Fruit fly (Drosophila melanogaster) whole organism, adult: ENCODE measurements around the gene CG4880.

Experiments
- CG12768 ChIP-seq: fragments of 200-800 bp; sonication (Bioruptor generic); optimal IDR thresholded peaks from 2 replicates; lab custom pipeline; 2017; ENCODE audit warnings: missing biosample characterization, missing genetic modification characterization, mild to moderate bottlenecking, moderate library complexity, missing genetic modification reagents
- CG33017 ChIP-seq: fragments of 200-800 bp; sonication (Bioruptor generic); optimal IDR thresholded peaks from 2 replicates; lab custom pipeline; 2018; ENCODE audit warnings: missing biosample characterization, mild to moderate bottlenecking, missing genetic modification characterization, moderate library complexity
- CG5204 ChIP-seq: fragments of 200-800 bp; sonication (Bioruptor generic); optimal IDR thresholded peaks from 2 replicates; lab custom pipeline; 2016; ENCODE audit warnings: missing biosample characterization, missing genetic modification characterization
- CG7045 ChIP-seq: fragments of 200-800 bp; sonication (Bioruptor generic); optimal IDR thresholded peaks from 2 replicates; lab custom pipeline; 2017; ENCODE audit warnings: missing biosample characterization, mild to moderate bottlenecking, missing genetic modification characterization
- bab1 ChIP-seq: fragments of 200-800 bp; sonication (Bioruptor generic); optimal IDR thresholded peaks from 3 replicates; lab custom pipeline; 2019; ENCODE audit warnings: missing biosample characterization, mild to moderate bottlenecking, missing genetic modification characterization, moderate library complexity
- cnc ChIP-seq, 2 experiments: fragments of >200 bp; optimal IDR thresholded peaks; 2 replicates each; lab custom pipeline; 2017
- kay ChIP-seq: fragments of 200-800 bp; sonication (Bioruptor generic); peaks from one replicate; lab custom pipeline; 2016; ENCODE audit warnings: missing biosample characterization, missing genetic modification characterization, borderline replicate concordance
- ovo ChIP-seq: fragments of 200-800 bp; sonication (Bioruptor generic); optimal IDR thresholded peaks from 2 replicates; lab custom pipeline; 2016; ENCODE audit warnings: missing biosample characterization, missing genetic modification characterization

- TF ChIP-seq kay (GFP tag; lab: Kevin White, UChicago) (no peak), CG12768 (GFP tag; lab: Kevin White, UChicago) (no peak), CG7045 (no peak), CG5204 (GFP tag; lab: Kevin White, UChicago) (no peak), CG33017 (tag; lab: Kevin White, UChicago) (no peak), ovo (GFP tag; lab: Kevin White, UChicago) (no peak), cnc (optimal IDR thresholded peaks at IDR 0.05; lab: Kevin White, UChicago) (no peak), bab1 (no peak)
These were observed at the start of gene CG4880, which contains the start of gene DENR for dm6 chrX:16886551-16886950.
